Worm (Caenorhabditis elegans): ENCODE results near the gene srd-67.

srd-67 gene

DNA sequence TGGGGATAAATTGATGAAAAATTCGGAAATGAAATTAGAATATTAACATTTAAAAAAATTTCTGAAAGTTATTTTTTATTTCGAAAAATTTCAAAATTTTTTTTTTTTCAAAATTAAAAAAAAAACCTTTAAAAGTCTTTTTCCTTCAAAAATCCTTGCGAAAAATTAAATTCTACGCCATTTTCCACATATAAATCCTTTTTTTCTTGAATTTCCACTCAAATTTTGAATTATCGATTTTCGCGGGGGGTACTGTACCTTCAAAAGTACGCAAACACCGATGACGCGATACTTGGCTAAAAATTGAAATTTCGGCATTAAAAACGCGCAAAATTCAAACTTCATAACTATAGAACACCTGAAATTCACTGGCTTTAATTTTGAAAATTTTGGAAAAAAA lies 35.0 kb downstream of the srd-67 start:
- TF ChIP-seq unc-62 (GFP tag; optimal IDR thresholded peaks at IDR 0.05) = no peak

DNA sequence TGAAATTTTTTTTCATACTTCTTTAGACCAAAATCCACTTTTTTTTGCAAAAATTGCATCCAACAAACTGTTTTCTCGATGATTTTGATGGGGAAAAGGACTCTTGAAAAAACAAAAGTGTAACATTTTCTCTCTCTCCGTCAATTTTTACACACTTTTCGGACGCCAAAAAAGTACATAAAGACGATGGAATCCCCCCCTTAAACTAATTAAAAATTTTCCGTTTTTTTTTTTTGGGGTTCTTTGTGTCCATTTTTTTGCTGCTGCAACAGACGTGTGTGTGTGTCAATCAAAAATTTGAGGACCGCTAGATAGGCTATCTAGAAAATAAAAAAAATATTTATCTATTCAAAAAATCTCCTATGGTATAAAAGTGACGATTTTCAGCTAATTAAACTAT lies 37.8 kb downstream of the srd-67 start, which contains the start of gene C39B5.5:
TSS of gene C39B5.5 (plus strand) at position 301 of the 400 bp plus-strand sequence.
- no peak for TF ChIP-seq unc-62 (GFP tag; optimal IDR thresholded peaks at IDR 0.05)

- no peak for TF ChIP-seq unc-62 (GFP tag; optimal IDR thresholded peaks at IDR 0.05)
Measured at ce11 chrIII:2205155-2205554, 40.5 kb downstream of the srd-67 start.

DNA sequence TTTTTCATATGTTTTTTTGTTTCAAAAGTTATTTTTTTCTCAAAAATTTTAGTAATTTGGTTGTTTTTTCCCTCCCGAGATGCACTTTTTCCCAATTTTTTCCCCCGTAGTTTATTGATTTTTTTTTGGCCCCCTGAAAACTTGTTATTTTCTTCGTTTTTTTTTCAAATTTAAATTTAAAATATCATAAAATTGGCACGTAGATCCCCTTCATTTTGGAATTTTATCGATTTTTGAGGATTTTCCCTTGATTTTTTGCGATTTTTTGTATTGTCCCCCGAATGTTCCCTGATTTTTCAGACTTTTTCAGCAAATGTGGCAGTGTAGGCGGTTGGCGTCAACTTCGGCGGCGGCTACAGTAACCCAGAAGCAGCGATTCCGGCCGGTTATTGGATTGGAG lies 47.9 kb downstream of the srd-67 start, which contains the start of gene C39B5.6:
TSS of gene C39B5.6 (plus strand) at position 301 of the 400 bp plus-strand sequence.
- TF ChIP-seq unc-62 (GFP tag; optimal IDR thresholded peaks at IDR 0.05) = no peak

All from whole organism, dauer.